Fruit fly (Drosophila melanogaster) whole organism, embryonic: Measurements from ENCODE around the gene CG18171.

Source experiments
- CG11456 ChIP-seq: fragments of 200-800 bp; sonication (Bioruptor generic); IDR thresholded peaks from 3 replicates; pipeline ENCODE4 v1.3.6; 2022; ENCODE audit warnings: missing biosample characterization, missing genetic modification characterization
- CG12104 ChIP-seq: fragments of 200-800 bp; sonication (Bioruptor generic); optimal IDR thresholded peaks from 3 replicates; lab custom pipeline; 2016; ENCODE audit warnings: missing biosample characterization, missing genetic modification characterization
- CG12769 ChIP-seq: fragments of 200-800 bp; sonication (Bioruptor generic); optimal IDR thresholded peaks from 2 replicates; lab custom pipeline; 2019; ENCODE audit warnings: missing biosample characterization, mild to moderate bottlenecking, missing genetic modification characterization, moderate library complexity
- CG1792 ChIP-seq: fragments of 200-800 bp; sonication (Bioruptor generic); optimal IDR thresholded peaks from 2 replicates; lab custom pipeline; 2016; ENCODE audit warnings: missing biosample characterization, missing genetic modification characterization
- CG3726 ChIP-seq: fragments of 200-800 bp; sonication (Bioruptor generic); IDR thresholded peaks from 3 replicates; pipeline ENCODE4, ENCODE4 v1.3.6; 2022; ENCODE audit warnings: missing biosample characterization, missing genetic modification characterization
- HmgZ ChIP-seq: fragments of 200-800 bp; sonication (Bioruptor generic); optimal IDR thresholded peaks from 2 replicates; lab custom pipeline; 2018; ENCODE audit warnings: missing biosample characterization, mild to moderate bottlenecking, missing genetic modification characterization
- MTF-1 ChIP-seq: fragments of 200-800 bp; sonication (Bioruptor generic); optimal IDR thresholded peaks from 2 replicates; lab custom pipeline; 2018; ENCODE audit warnings: missing biosample characterization, mild to moderate bottlenecking, missing genetic modification characterization, borderline replicate concordance
- Xbp1 ChIP-seq: fragments of 200-800 bp; sonication (Bioruptor generic); optimal IDR thresholded peaks from 3 replicates; lab custom pipeline; 2016; ENCODE audit warnings: missing biosample characterization, mild to moderate bottlenecking, missing genetic modification characterization
- cwo ChIP-seq: fragments of 200-800 bp; sonication (Bioruptor generic); optimal IDR thresholded peaks from 3 replicates; lab custom pipeline; 2017; ENCODE audit warnings: missing biosample characterization, missing genetic modification characterization, mild to moderate bottlenecking, moderate library complexity, missing genetic modification reagents
- dm ChIP-seq: fragments of 200-800 bp; sonication (Bioruptor generic); optimal IDR thresholded peaks from 3 replicates; lab custom pipeline; 2016; ENCODE audit warnings: missing biosample characterization, missing genetic modification characterization
- hth ChIP-seq: fragments of >200 bp; optimal IDR thresholded peaks from 2 replicates; lab custom pipeline; 2017; ENCODE audit warnings: inconsistent platforms
- nerfin-1 ChIP-seq: fragments of 200-800 bp; sonication (Bioruptor generic); optimal IDR thresholded peaks from 3 replicates; lab custom pipeline; 2019; ENCODE audit warnings: missing biosample characterization, mild to moderate bottlenecking, missing genetic modification characterization, moderate library complexity
- zen2 ChIP-seq: fragments of 200-800 bp; sonication (Bioruptor generic); IDR thresholded peaks from 3 replicates; pipeline ENCODE4 v1.3.6; 2022; ENCODE audit warnings: missing biosample characterization, missing genetic modification characterization; ENCODE audit not compliant: partially characterized antibody

DNA sequence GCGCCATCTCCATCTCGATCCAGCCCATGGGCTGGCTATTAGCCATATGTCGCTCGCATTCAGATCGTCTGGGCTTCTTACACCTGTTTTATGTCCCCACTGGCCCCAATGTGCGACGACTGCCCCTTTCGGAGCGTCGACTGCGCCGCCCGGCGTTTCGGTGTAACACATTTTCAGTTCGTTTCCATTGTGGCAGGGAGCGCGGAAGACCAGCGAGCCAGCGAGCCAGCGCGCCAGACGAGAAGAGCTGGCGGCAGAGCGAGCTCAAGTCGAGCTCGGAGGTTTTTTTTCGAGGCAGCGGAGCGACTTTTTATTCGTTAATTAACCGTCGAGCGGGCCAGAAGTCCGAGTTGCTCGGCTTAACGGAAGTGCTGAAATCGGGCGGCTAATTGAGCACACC, 48.6 kb downstream of the CG18171 start, which contains the start of gene CG7991:
- TF ChIP-seq dm (GFP tag; lab: Kevin White, UChicago), result no peak
- TF ChIP-seq zen2 (GFP tag; lab: Robert Waterston, UW), result no peak
- TF ChIP-seq CG12104, result no peak
- TF ChIP-seq HmgZ (tag; lab: Kevin White, UChicago), result no peak
- no peak for TF ChIP-seq CG1792 (GFP tag; lab: Kevin White, UChicago)
- TF ChIP-seq cwo, result no peak
- peak; percentile 42 for TF ChIP-seq CG12769 (tag; lab: Kevin White, UChicago)
- no peak for TF ChIP-seq CG11456
- TF ChIP-seq Xbp1 (GFP tag; lab: Kevin White, UChicago), result no peak
- no peak for TF ChIP-seq nerfin-1 (tag; lab: Kevin White, UChicago)
- TF ChIP-seq CG3726 (GFP tag; lab: Robert Waterston, UW), result no peak
- TF ChIP-seq hth (lab: Kevin White, UChicago), result no peak
- TF ChIP-seq MTF-1 (GFP tag; lab: Kevin White, UChicago), result no peak
